1 fruit fly cellular context compared by ENCODE assay signal in genomic region chr2L:11037583-11038517, dm6.
TF ChIP-seq lines count a peak whose summit lies in the region.

No protein-coding gene starts in this region.

TF ChIP-seq in whole organism, embryonic, 481 proteins besides CTCF, POLR2A, EP300 and RAD21 (continued from another document and continues in another):
- TF ChIP-seq crc (GFP tag; optimal IDR thresholded peaks at IDR 0.05; lab: Kevin White, UChicago) (no peak), sna (GFP tag; IDR thresholded peaks at IDR 0.05; lab: Robert Waterston, UW; ENCODE audit: partially characterized antibody) (no peak), so (GFP tag; IDR thresholded peaks at IDR 0.05; lab: Robert Waterston, UW) (0 out of 3 replicates have a peak, but pooled peaks have one; percentile 15), Fer2 (tag; optimal IDR thresholded peaks at IDR 0.05; lab: Kevin White, UChicago) (no peak), salm (tag; optimal IDR thresholded peaks at IDR 0.05; lab: Kevin White, UChicago) (peak; percentile 30), fd96Cb (tag; optimal IDR thresholded peaks at IDR 0.05; lab: Kevin White, UChicago) (peak; percentile 44), lmd (GFP tag; IDR thresholded peaks at IDR 0.05; lab: Robert Waterston, UW) (peak; percentile 52), Drgx (GFP tag; IDR thresholded peaks at IDR 0.05; lab: Robert Waterston, UW) (no peak), cwo (GFP tag; optimal IDR thresholded peaks at IDR 0.05; lab: Kevin White, UChicago) (peak; percentile 57), Ets65A (GFP tag; lab: Kevin White, UChicago) (peak; percentile 67), trem (tag; optimal IDR thresholded peaks at IDR 0.05; lab: Kevin White, UChicago) (peak; percentile 32), Blimp-1 (GFP tag; optimal IDR thresholded peaks at IDR 0.05; lab: Kevin White, UChicago) (peak; percentile 41), CG15601 (tag; optimal IDR thresholded peaks at IDR 0.05; lab: Kevin White, UChicago) (peak; percentile 28), Oaz (GFP tag; IDR thresholded peaks at IDR 0.05; lab: Robert Waterston, UW) (peak; percentile 13; the same call in 1 of the 2 replicates), CG1603 (tag; optimal IDR thresholded peaks at IDR 0.05; lab: Kevin White, UChicago) (no peak), Adf1 (GFP tag; IDR thresholded peaks at IDR 0.05; lab: Robert Waterston, UW) (no peak), Med (GFP tag; lab: Kevin White, UChicago) (peak; percentile 75), kah (GFP tag; optimal IDR thresholded peaks at IDR 0.05; lab: Kevin White, UChicago) (no peak), nom (GFP tag; optimal IDR thresholded peaks at IDR 0.05; lab: Kevin White, UChicago) (no peak), D19A (tag; optimal IDR thresholded peaks at IDR 0.05; lab: Kevin White, UChicago) (peak; percentile 64), CG1602 (GFP tag; optimal IDR thresholded peaks at IDR 0.05; lab: Kevin White, UChicago) (peak; percentile 70), HHEX (GFP tag; optimal IDR thresholded peaks at IDR 0.05; lab: Kevin White, UChicago) (no peak), dysf (GFP tag; IDR thresholded peaks at IDR 0.05; lab: Robert Waterston, UW) (peak; percentile 64), Gsc (GFP tag; IDR thresholded peaks at IDR 0.05; lab: Robert Waterston, UW) (no peak), HLH4C (GFP tag; IDR thresholded peaks at IDR 0.05; lab: Robert Waterston, UW; ENCODE audit: partially characterized antibody) (no peak), ind (GFP tag; optimal IDR thresholded peaks at IDR 0.05; lab: Kevin White, UChicago) (peak; percentile 30), E2f1 (GFP tag; IDR thresholded peaks at IDR 0.05; lab: Robert Waterston, UW) (no peak), CG12769 (tag; optimal IDR thresholded peaks at IDR 0.05; lab: Kevin White, UChicago) (peak; percentile 68), CG5953 (GFP tag; IDR thresholded peaks at IDR 0.05; lab: Robert Waterston, UW) (no peak), Nf-YC (tag; optimal IDR thresholded peaks at IDR 0.05; lab: Kevin White, UChicago) (no peak), jing (GFP tag; optimal IDR thresholded peaks at IDR 0.05; lab: Kevin White, UChicago) (peak; percentile 2), rib (GFP tag; IDR thresholded peaks at IDR 0.05; lab: Robert Waterston, UW) (peak; percentile 33; the same call in 1 of the 2 replicates), ab (GFP tag; optimal IDR thresholded peaks at IDR 0.05; lab: Kevin White, UChicago) (no peak), CG11456 (GFP tag; IDR thresholded peaks at IDR 0.05; lab: Robert Waterston, UW) (no peak), CG30020 (tag; optimal IDR thresholded peaks at IDR 0.05; lab: Kevin White, UChicago) (no peak), hkb (optimal IDR thresholded peaks at IDR 0.05; lab: Kevin White, UChicago) (no peak), hkb (GFP tag; IDR thresholded peaks at IDR 0.05; lab: Robert Waterston, UW) (peak; percentile 23; the same call in 1 of the 2 replicates), Taf1 (GFP tag; IDR thresholded peaks at IDR 0.05; lab: Robert Waterston, UW) (no peak), ro (GFP tag; IDR thresholded peaks at IDR 0.05; lab: Robert Waterston, UW) (no peak), CG9437 (GFP tag; optimal IDR thresholded peaks at IDR 0.05; lab: Kevin White, UChicago) (peak; percentile 53), CG8281 (tag; optimal IDR thresholded peaks at IDR 0.05; lab: Kevin White, UChicago) (no peak), CG6654 (GFP tag; optimal IDR thresholded peaks at IDR 0.05; lab: Kevin White, UChicago) (no peak), CG17802 (tag; optimal IDR thresholded peaks at IDR 0.05; lab: Kevin White, UChicago) (no peak), NfI (GFP tag; optimal IDR thresholded peaks at IDR 0.05; lab: Kevin White, UChicago) (no peak), CG3065 (GFP tag; optimal IDR thresholded peaks at IDR 0.05; lab: Kevin White, UChicago) (no peak), chn (GFP tag; optimal IDR thresholded peaks at IDR 0.05; lab: Kevin White, UChicago) (peak; percentile 51), tap (tag; optimal IDR thresholded peaks at IDR 0.05; lab: Kevin White, UChicago) (no peak), HmgZ (tag; optimal IDR thresholded peaks at IDR 0.05; lab: Kevin White, UChicago) (no peak), CG17328 (GFP tag; IDR thresholded peaks at IDR 0.05; lab: Robert Waterston, UW) (peak; percentile 70), Bdp1 (GFP tag; optimal IDR thresholded peaks at IDR 0.05; lab: Kevin White, UChicago) (no peak), ssp (GFP tag; IDR thresholded peaks at IDR 0.05; lab: Robert Waterston, UW) (peak; percentile 46), CG10366 (GFP tag; IDR thresholded peaks at IDR 0.05; lab: Robert Waterston, UW) (peak; percentile 52), run (tag; optimal IDR thresholded peaks at IDR 0.05; lab: Kevin White, UChicago) (peak; percentile 31), Xbp1 (GFP tag; optimal IDR thresholded peaks at IDR 0.05; lab: Kevin White, UChicago) (peak; percentile 62), trh (GFP tag; optimal IDR thresholded peaks at IDR 0.05; lab: Kevin White, UChicago) (no peak), schlank (tag; optimal IDR thresholded peaks at IDR 0.05; lab: Kevin White, UChicago) (no peak), Gug (GFP tag; IDR thresholded peaks at IDR 0.05; lab: Robert Waterston, UW) (no peak; the same call in 3 of the 4 replicates), CG8924 (tag; optimal IDR thresholded peaks at IDR 0.05; lab: Kevin White, UChicago) (peak; percentile 69), row (GFP tag; IDR thresholded peaks at IDR 0.05; lab: Robert Waterston, UW) (peak; percentile 73), CG34376 (GFP tag; optimal IDR thresholded peaks at IDR 0.05; lab: Kevin White, UChicago) (no peak), aop (GFP tag; IDR thresholded peaks at IDR 0.05; lab: Robert Waterston, UW) (no peak), NFAT (GFP tag; IDR thresholded peaks at IDR 0.05; lab: Robert Waterston, UW) (no peak), CG18619 (GFP tag; optimal IDR thresholded peaks at IDR 0.05; lab: Kevin White, UChicago) (peak; percentile 49), gfzf (GFP tag; optimal IDR thresholded peaks at IDR 0.05; lab: Kevin White, UChicago) (no peak), Elba2 (GFP tag; optimal IDR thresholded peaks at IDR 0.05; lab: Kevin White, UChicago) (no peak), CG16779 (GFP tag; IDR thresholded peaks at IDR 0.05; lab: Robert Waterston, UW) (no peak), Kr (GFP tag; optimal IDR thresholded peaks at IDR 0.05; lab: Kevin White, UChicago) (no peak), YL-1 (GFP tag; optimal IDR thresholded peaks at IDR 0.05; lab: Kevin White, UChicago) (no peak), HLH54F (GFP tag; optimal IDR thresholded peaks at IDR 0.05; lab: Kevin White, UChicago) (peak; percentile 20), CG32772 (GFP tag; IDR thresholded peaks at IDR 0.05; lab: Robert Waterston, UW) (no peak; the same call in none of the 2 replicates), org-1 (GFP tag; optimal IDR thresholded peaks at IDR 0.05; lab: Kevin White, UChicago) (peak; percentile 50), Awh (GFP tag; IDR thresholded peaks at IDR 0.05; lab: Robert Waterston, UW) (no peak; the same call in 1 of the 2 replicates), slou (GFP tag; optimal IDR thresholded peaks at IDR 0.05; lab: Kevin White, UChicago) (no peak), gro (GFP tag; optimal IDR thresholded peaks at IDR 0.05; lab: Kevin White, UChicago) (no peak), CG1529 (GFP tag; optimal IDR thresholded peaks at IDR 0.05; lab: Kevin White, UChicago) (peak; percentile 36), CG11247 (GFP tag; IDR thresholded peaks at IDR 0.05; lab: Robert Waterston, UW) (peak; percentile 10; the same call in 1 of the 2 replicates), CG18262 (tag; optimal IDR thresholded peaks at IDR 0.05; lab: Kevin White, UChicago) (peak; percentile 78), CG3407 (GFP tag; optimal IDR thresholded peaks at IDR 0.05; lab: Kevin White, UChicago) (peak; percentile 8), B-H2 (GFP tag; optimal IDR thresholded peaks at IDR 0.05; lab: Kevin White, UChicago) (no peak), Doc2 (GFP tag; IDR thresholded peaks at IDR 0.05; lab: Robert Waterston, UW) (no peak), Six4 (GFP tag; optimal IDR thresholded peaks at IDR 0.05; lab: Kevin White, UChicago) (no peak), CG13296 (GFP tag; optimal IDR thresholded peaks at IDR 0.05; lab: Kevin White, UChicago) (no peak), CG32767 (GFP tag; IDR thresholded peaks at IDR 0.05; lab: Robert Waterston, UW) (peak; percentile 48; the same call in 1 of the 2 replicates), sens-2 (GFP tag; IDR thresholded peaks at IDR 0.05; lab: Robert Waterston, UW) (no peak), CoRest (tag; optimal IDR thresholded peaks at IDR 0.05; lab: Kevin White, UChicago) (peak; percentile 70), btn (GFP tag; optimal IDR thresholded peaks at IDR 0.05; lab: Kevin White, UChicago) (no peak), Sox100B (GFP tag; optimal IDR thresholded peaks at IDR 0.05; lab: Kevin White, UChicago) (peak; percentile 52), CG7928 (GFP tag; optimal IDR thresholded peaks at IDR 0.05; lab: Kevin White, UChicago) (no peak), pb (GFP tag; optimal IDR thresholded peaks at IDR 0.05; lab: Kevin White, UChicago) (no peak), cg (GFP tag; optimal IDR thresholded peaks at IDR 0.05; lab: Kevin White, UChicago) (no peak), GATAe (GFP tag; conservative IDR thresholded peaks at IDR 0.05; lab: Robert Waterston, UW) (no peak), mam (GFP tag; optimal IDR thresholded peaks at IDR 0.05; lab: Kevin White, UChicago) (peak; percentile 4), disco-r (GFP tag; optimal IDR thresholded peaks at IDR 0.05; lab: Kevin White, UChicago) (peak; percentile 44), bab2 (GFP tag; optimal IDR thresholded peaks at IDR 0.05; lab: Kevin White, UChicago) (peak; percentile 45), kay (GFP tag; optimal IDR thresholded peaks at IDR 0.05; lab: Kevin White, UChicago) (no peak), sima (GFP tag; optimal IDR thresholded peaks at IDR 0.05; lab: Kevin White, UChicago) (no peak), Ada2b (GFP tag; IDR thresholded peaks at IDR 0.05; lab: Robert Waterston, UW) (no peak), prd (optimal IDR thresholded peaks at IDR 0.05; lab: Kevin White, UChicago) (no peak), prd (GFP tag; IDR thresholded peaks at IDR 0.05; lab: Robert Waterston, UW) (peak; percentile 6; the same call in 1 of the 3 replicates), Stat92E (GFP tag; optimal IDR thresholded peaks at IDR 0.05; lab: Kevin White, UChicago) (no peak), exex (tag; optimal IDR thresholded peaks at IDR 0.05; lab: Kevin White, UChicago) (peak; percentile 46), CG12155 (GFP tag; optimal IDR thresholded peaks at IDR 0.05; lab: Kevin White, UChicago) (peak; percentile 39), CG4617 (GFP tag; optimal IDR thresholded peaks at IDR 0.05; lab: Kevin White, UChicago; ENCODE audit: borderline replicate concordance) (no peak), CG6854 (GFP tag; optimal IDR thresholded peaks at IDR 0.05; lab: Kevin White, UChicago) (no peak), sens (GFP tag; lab: Kevin White, UChicago) (peak; percentile 95), Doc3 (GFP tag; IDR thresholded peaks at IDR 0.05; lab: Robert Waterston, UW; ENCODE audit: partially characterized antibody) (no peak), jigr1 (GFP tag; IDR thresholded peaks at IDR 0.05; lab: Robert Waterston, UW) (no peak), mld (GFP tag; IDR thresholded peaks at IDR 0.05; lab: Robert Waterston, UW; ENCODE audit: partially characterized antibody) (no peak), B-H1 (GFP tag; IDR thresholded peaks at IDR 0.05; lab: Robert Waterston, UW) (no peak; the same call in 2 of the 3 replicates), CG30431 (GFP tag; optimal IDR thresholded peaks at IDR 0.05; lab: Kevin White, UChicago) (no peak), CG13624 (GFP tag; optimal IDR thresholded peaks at IDR 0.05; lab: Kevin White, UChicago) (no peak), Ets97D (GFP tag; optimal IDR thresholded peaks at IDR 0.05; lab: Kevin White, UChicago) (no peak), wdn (GFP tag; IDR thresholded peaks at IDR 0.05; lab: Robert Waterston, UW) (no peak), lov (optimal IDR thresholded peaks at IDR 0.05; lab: Kevin White, UChicago) (no peak), lov (GFP tag; IDR thresholded peaks at IDR 0.05; lab: Robert Waterston, UW) (no peak), Hmr (GFP tag; optimal IDR thresholded peaks at IDR 0.05; lab: Kevin White, UChicago) (peak; percentile 39), fu2 (GFP tag; optimal IDR thresholded peaks at IDR 0.05; lab: Kevin White, UChicago) (no peak), nau (GFP tag; optimal IDR thresholded peaks at IDR 0.05; lab: Kevin White, UChicago) (peak; percentile 34), CG8290 (GFP tag; optimal IDR thresholded peaks at IDR 0.05; lab: Kevin White, UChicago) (peak; percentile 14), CG8290 (tag; optimal IDR thresholded peaks at IDR 0.05; lab: Kevin White, UChicago) (peak in 1 of 2 experiments; percentile 16), Dp (GFP tag; optimal IDR thresholded peaks at IDR 0.05; lab: Kevin White, UChicago) (no peak), nerfin-1 (tag; optimal IDR thresholded peaks at IDR 0.05; lab: Kevin White, UChicago) (no peak), CG17186 (GFP tag; optimal IDR thresholded peaks at IDR 0.05; lab: Kevin White, UChicago) (no peak), dmrt99B (tag; optimal IDR thresholded peaks at IDR 0.05; lab: Kevin White, UChicago) (peak; percentile 50), pros (GFP tag; optimal IDR thresholded peaks at IDR 0.05; lab: Kevin White, UChicago) (no peak), CG3838 (GFP tag; optimal IDR thresholded peaks at IDR 0.05; lab: Kevin White, UChicago) (peak; percentile 12), CG33213 (GFP tag; optimal IDR thresholded peaks at IDR 0.05; lab: Kevin White, UChicago) (no peak), Fer3 (tag; optimal IDR thresholded peaks at IDR 0.05; lab: Kevin White, UChicago) (peak; percentile 29), CG7556 (GFP tag; optimal IDR thresholded peaks at IDR 0.05; lab: Kevin White, UChicago) (peak; percentile 84), CG16813 (GFP tag; IDR thresholded peaks at IDR 0.05; lab: Robert Waterston, UW; ENCODE audit: partially characterized antibody) (no peak), H15 (GFP tag; IDR thresholded peaks at IDR 0.05; lab: Robert Waterston, UW) (peak; percentile 16; the same call in 1 of the 3 replicates), tup (GFP tag; optimal IDR thresholded peaks at IDR 0.05; lab: Kevin White, UChicago) (peak; percentile 16), ranshi (GFP tag; IDR thresholded peaks at IDR 0.05; lab: Robert Waterston, UW) (peak; percentile 44; the same call in 1 of the 2 replicates), MTF-1 (GFP tag; optimal IDR thresholded peaks at IDR 0.05; lab: Kevin White, UChicago; ENCODE audit: borderline replicate concordance) (no peak), Max (GFP tag; optimal IDR thresholded peaks at IDR 0.05; lab: Kevin White, UChicago) (no peak), corto (GFP tag; optimal IDR thresholded peaks at IDR 0.05; lab: Kevin White, UChicago) (no peak)
